Fruit fly (Drosophila melanogaster): ENCODE results near the gene sqd.

Gene sqd

dm6 chr3R:13686371-13687211 lies 40.5 kb upstream of the sqd start, which contains the start of gene omd (continued):
- peak; percentile 23 for TF ChIP-seq Chrac-16 (GFP tag; optimal IDR thresholded peaks at IDR 0.05)
- TF ChIP-seq CG30431 (GFP tag; optimal IDR thresholded peaks at IDR 0.05): peak; percentile 48
- peak; percentile 74 for TF ChIP-seq CG6683 (GFP tag; optimal IDR thresholded peaks at IDR 0.05)
- TF ChIP-seq Hr39 (optimal IDR thresholded peaks at IDR 0.05): no peak
- TF ChIP-seq jigr1 (GFP tag; IDR thresholded peaks at IDR 0.05): no peak
- TF ChIP-seq Oaz (GFP tag; IDR thresholded peaks at IDR 0.05): no peak
- peak; percentile 52 for TF ChIP-seq CG9932 (GFP tag; IDR thresholded peaks at IDR 0.05)
- peak; percentile 18 for TF ChIP-seq peb (GFP tag; IDR thresholded peaks at IDR 0.05)
- no peak for TF ChIP-seq az2 (GFP tag; optimal IDR thresholded peaks at IDR 0.05)
- peak; percentile 40 for TF ChIP-seq CG2116 (GFP tag; optimal IDR thresholded peaks at IDR 0.05)
- no peak for TF ChIP-seq vnd (GFP tag; IDR thresholded peaks at IDR 0.05; ENCODE audit: partially characterized antibody)
- no peak for TF ChIP-seq CG3995 (GFP tag; optimal IDR thresholded peaks at IDR 0.05)
- TF ChIP-seq CG14014 (GFP tag; IDR thresholded peaks at IDR 0.05): peak; percentile 55; the same call in 1 of the 2 replicates
- TF ChIP-seq CG8359 (GFP tag; optimal IDR thresholded peaks at IDR 0.05; ENCODE audit: borderline replicate concordance): peak; percentile 41
- TF ChIP-seq ftz-f1 (GFP tag; optimal IDR thresholded peaks at IDR 0.05): peak; percentile 94
- peak; percentile 44 for TF ChIP-seq CG18764 (GFP tag; optimal IDR thresholded peaks at IDR 0.05)
- TF ChIP-seq nau (GFP tag; optimal IDR thresholded peaks at IDR 0.05): no peak
- peak; percentile 6 for TF ChIP-seq tin (GFP tag; optimal IDR thresholded peaks at IDR 0.05)
- no peak for TF ChIP-seq CG14860 (GFP tag; IDR thresholded peaks at IDR 0.05; ENCODE audit: partially characterized antibody)
- TF ChIP-seq p53 (GFP tag; optimal IDR thresholded peaks at IDR 0.05): peak; percentile 39
- TF ChIP-seq CG10147 (GFP tag; optimal IDR thresholded peaks at IDR 0.05): peak; percentile 44
- TF ChIP-seq Eip74EF (GFP tag; optimal IDR thresholded peaks at IDR 0.05): peak in 1 of 2 experiments; percentile 45
- TF ChIP-seq hth (optimal IDR thresholded peaks at IDR 0.05): no peak
- no peak for TF ChIP-seq CG17802 (tag; optimal IDR thresholded peaks at IDR 0.05)
- no peak; the same call in 2 of the 3 replicates for TF ChIP-seq sr (GFP tag; IDR thresholded peaks at IDR 0.05)
- no peak for TF ChIP-seq CG12769 (tag; optimal IDR thresholded peaks at IDR 0.05)
- TF ChIP-seq CG13894 (tag; optimal IDR thresholded peaks at IDR 0.05): no peak
- peak; percentile 47; the same call in 1 of the 2 replicates for TF ChIP-seq ranshi (GFP tag; IDR thresholded peaks at IDR 0.05)
- TF ChIP-seq Mrtf (GFP tag; IDR thresholded peaks at IDR 0.05): 0 out of 3 replicates have a peak, but pooled peaks have one; percentile 7
- peak; percentile 39 for TF ChIP-seq shn (GFP tag; optimal IDR thresholded peaks at IDR 0.05)
- TF ChIP-seq Mes4 (GFP tag; optimal IDR thresholded peaks at IDR 0.05): peak; percentile 45
- no peak for TF ChIP-seq pan (optimal IDR thresholded peaks at IDR 0.05)
- TF ChIP-seq pan (GFP tag; optimal IDR thresholded peaks at IDR 0.05 in 1 of 2, IDR thresholded peaks at IDR 0.05 in 1 of 2): peak in 1 of 2 experiments; percentile 43
- peak; percentile 17 for TF ChIP-seq CG9609 (GFP tag; optimal IDR thresholded peaks at IDR 0.05)
- TF ChIP-seq mirr (GFP tag; optimal IDR thresholded peaks at IDR 0.05): peak; percentile 82
- peak in 1 of 2 experiments; percentile 50 for TF ChIP-seq Trl (optimal IDR thresholded peaks at IDR 0.05)
- TF ChIP-seq Trl (GFP tag; optimal IDR thresholded peaks at IDR 0.05): peak; percentile 76
- no peak for TF ChIP-seq fd96Cb (tag; optimal IDR thresholded peaks at IDR 0.05)
- no peak for TF ChIP-seq Abd-B (GFP tag; optimal IDR thresholded peaks at IDR 0.05)
- TF ChIP-seq CG12659 (GFP tag; optimal IDR thresholded peaks at IDR 0.05): no peak
- peak; percentile 58 for TF ChIP-seq schlank (tag; optimal IDR thresholded peaks at IDR 0.05)
- TF ChIP-seq CG6654 (GFP tag; optimal IDR thresholded peaks at IDR 0.05): peak; percentile 8
- TF ChIP-seq Fer2 (tag; optimal IDR thresholded peaks at IDR 0.05): no peak
- TF ChIP-seq Sin3A (optimal IDR thresholded peaks at IDR 0.05): no peak
- no peak for TF ChIP-seq CoRest (tag; optimal IDR thresholded peaks at IDR 0.05)
- TF ChIP-seq lilli (GFP tag; optimal IDR thresholded peaks at IDR 0.05): peak; percentile 61
- TF ChIP-seq CG12299 (tag; optimal IDR thresholded peaks at IDR 0.05): peak; percentile 42
- TF ChIP-seq Adf1 (GFP tag; IDR thresholded peaks at IDR 0.05): peak; percentile 51; the same call in 1 of the 2 replicates
- TF ChIP-seq her (GFP tag; optimal IDR thresholded peaks at IDR 0.05): peak; percentile 70
- no peak for TF ChIP-seq gfzf (GFP tag; optimal IDR thresholded peaks at IDR 0.05)
